Worm (Caenorhabditis elegans) whole organism, L4/young adult: Measurements from ENCODE around the gene Y48D7A.1.

Experiments
- W03F9.2 ChIP-seq: fragments of 150-350 bp; optimal IDR thresholded peaks from 2 replicates; lab custom pipeline; 2014; ENCODE audit warnings: missing biosample characterization, missing genetic modification characterization
- dao-5 ChIP-seq: sonication (generic microtip); optimal IDR thresholded peaks from 2 replicates; lab custom pipeline; 2016; ENCODE audit warnings: missing genotype, missing genetic modification characterization, moderate library complexity, missing compliant biosample characterization
- him-1 ChIP-seq: sonication (generic microtip); optimal IDR thresholded peaks from 2 replicates; lab custom pipeline; 2016; ENCODE audit warnings: missing genotype, missing genetic modification reagents, missing genetic modification characterization, missing compliant biosample characterization

DNA sequence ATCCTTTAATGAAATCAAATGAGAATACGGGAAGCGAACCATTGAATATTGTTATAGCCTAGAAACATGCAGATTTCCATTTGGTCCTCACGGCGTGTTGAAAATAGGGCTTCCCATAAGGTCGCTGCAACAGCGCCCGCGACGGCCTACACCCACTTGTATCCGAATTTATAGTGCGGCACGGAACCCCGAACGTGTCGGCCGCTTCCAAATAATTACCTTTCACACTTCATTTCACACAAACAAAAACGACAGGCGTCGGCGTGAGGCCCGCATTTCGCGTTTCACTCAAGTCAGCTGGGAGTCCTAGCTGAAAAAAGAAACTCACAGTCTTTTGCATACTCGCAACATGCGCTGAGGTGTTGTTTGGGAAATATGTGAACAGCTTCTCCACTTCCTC is 24.2 kb downstream of the Y48D7A.1 start:
- no peak for TF ChIP-seq W03F9.2 (tag; lab: Kevin White, UChicago)
- no peak for TF ChIP-seq him-1 (tag; lab: Kevin White, UChicago)
- no peak for TF ChIP-seq dao-5
